Worm (Caenorhabditis elegans): ENCODE data around the gene C14A6.7.

The C14A6.7 gene

ce11 chrV:18123639-18124038 lies 44.5 kb downstream of the C14A6.7 start, which contains the start of gene fbxa-107:
Gene fbxa-107 (plus strand): TSS chrV:18123939.
- TF ChIP-seq unc-62 (GFP tag; optimal IDR thresholded peaks at IDR 0.05), result no peak
